Fruit fly (Drosophila melanogaster): Measurements from ENCODE around the gene wit.

Gene wit

dm6 chr3L:4026506-4026868 is 45.0 kb downstream of the wit start, which contains the start of gene Gr64a:
Gene Gr64a (plus strand): TSS chr3L:4026769.
- no peak for TF ChIP-seq CG17801 (GFP tag; optimal IDR thresholded peaks at IDR 0.05; ENCODE audit: partially characterized antibody)

DNA sequence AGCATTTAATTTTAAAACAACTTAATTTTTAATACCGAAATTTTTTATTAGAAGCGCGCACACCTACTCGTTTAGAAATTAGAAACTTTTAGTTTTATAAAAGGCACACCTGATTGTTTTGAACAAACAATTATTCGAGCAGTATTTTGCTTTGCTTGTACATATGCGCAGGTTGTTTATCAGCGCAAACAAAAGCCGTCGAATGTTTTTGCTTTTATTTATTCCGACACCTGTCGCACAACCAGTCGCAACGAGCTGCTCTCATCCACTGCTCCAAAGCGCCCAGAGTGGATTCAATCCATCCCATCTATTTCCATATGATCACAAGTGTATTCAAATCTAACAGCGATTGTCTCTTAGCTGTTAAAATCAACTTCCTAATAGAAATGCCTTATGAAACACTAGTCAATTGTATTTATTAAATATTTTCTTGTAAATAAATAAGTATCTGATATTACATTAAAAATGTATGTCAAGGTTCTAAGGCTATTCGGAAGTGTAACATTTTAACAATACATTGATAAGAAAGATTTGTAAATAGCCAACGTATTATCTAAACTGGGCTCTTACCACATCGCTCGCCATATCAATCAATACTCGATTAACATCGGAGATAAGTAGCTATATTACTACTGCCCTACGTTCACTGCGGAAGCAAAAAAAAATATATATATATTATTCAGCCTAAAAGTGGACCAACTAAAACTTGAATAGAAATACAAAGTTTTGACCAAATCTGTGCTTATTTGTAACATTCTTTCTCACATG is 45.6 kb downstream of the wit start, which contains the start of gene CG11594:
TSS of gene CG11594 (minus strand) at position 274 of the 768 bp plus-strand sequence.
- TF ChIP-seq CG17801 (GFP tag; optimal IDR thresholded peaks at IDR 0.05; ENCODE audit: partially characterized antibody), result no peak

dm6 chr3L:4024464-4024863 is 47.1 kb downstream of the wit start:
- no peak for TF ChIP-seq CG17801 (GFP tag; optimal IDR thresholded peaks at IDR 0.05; ENCODE audit: partially characterized antibody)

DNA sequence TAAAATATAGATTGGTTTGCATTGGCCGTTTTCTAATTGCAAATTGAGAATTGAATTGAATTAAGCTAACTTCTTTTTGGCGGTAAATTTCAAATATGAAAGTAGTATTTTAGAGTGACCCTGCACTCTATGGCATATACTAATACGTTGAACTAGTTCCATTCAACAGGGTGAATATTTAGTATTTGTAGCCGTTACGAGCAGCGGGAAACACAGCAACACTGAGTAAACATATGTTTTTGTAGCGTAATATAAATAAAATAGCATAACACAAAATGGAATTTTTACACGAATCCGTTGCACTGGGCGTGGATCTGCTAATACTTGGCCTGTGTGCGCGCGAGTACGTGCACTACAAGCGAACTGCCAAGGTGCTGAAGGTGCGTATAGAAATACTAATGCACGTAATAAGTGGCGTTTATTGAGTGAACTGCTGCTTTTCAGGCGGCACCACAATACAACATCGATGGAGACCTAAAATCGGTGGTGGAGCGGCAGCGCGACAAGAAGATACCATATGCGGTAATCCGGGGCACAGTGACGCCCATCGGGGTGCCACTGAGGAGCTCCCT is 50.2 kb downstream of the wit start, which contains the start of gene Mul1:
TSS of gene Mul1 (plus strand) at position 198 of the 572 bp plus-strand sequence.
- TF ChIP-seq CG17801 (GFP tag; optimal IDR thresholded peaks at IDR 0.05; ENCODE audit: partially characterized antibody), result peak; percentile 50

DNA sequence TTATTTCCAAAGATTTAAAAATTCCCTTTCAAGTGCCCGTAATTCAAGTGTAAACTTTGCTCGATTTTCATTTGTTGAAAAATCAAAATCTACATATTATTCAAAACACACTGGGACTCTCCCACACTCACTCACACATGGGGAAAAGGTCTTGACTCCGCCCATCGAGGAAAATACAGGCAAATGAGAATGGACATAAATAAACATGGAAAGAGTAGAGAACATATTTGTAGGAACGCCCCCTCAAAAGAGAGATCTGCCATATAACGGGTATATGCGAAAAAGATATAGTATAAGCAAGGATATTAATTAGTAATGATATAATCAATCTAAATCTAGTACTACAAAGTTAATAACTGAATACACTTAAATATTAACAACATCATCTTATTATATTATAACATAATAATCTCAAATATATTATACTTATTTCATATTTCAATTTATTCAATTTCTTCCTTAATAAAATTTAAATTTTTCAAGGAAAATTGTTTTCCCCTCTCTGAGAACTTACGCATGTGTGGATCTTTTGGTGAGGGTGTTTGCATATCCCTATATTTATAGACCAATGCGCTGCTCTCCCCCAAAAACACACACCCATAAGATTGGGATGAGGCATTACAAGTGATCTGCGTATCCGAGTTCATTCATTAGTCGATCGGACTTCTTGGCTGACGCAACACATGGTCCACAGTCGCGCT is 53.1 kb downstream of the wit start, which contains the start of gene FoxL1:
TSS of gene FoxL1 (plus strand) at position 651 of the 701 bp plus-strand sequence.
- no peak for TF ChIP-seq CG17801 (GFP tag; optimal IDR thresholded peaks at IDR 0.05; ENCODE audit: partially characterized antibody)

dm6 chr3L:4016754-4017153 is 54.8 kb downstream of the wit start:
- TF ChIP-seq CG17801 (GFP tag; optimal IDR thresholded peaks at IDR 0.05; ENCODE audit: partially characterized antibody), result no peak

- no peak for TF ChIP-seq CG17801 (GFP tag; optimal IDR thresholded peaks at IDR 0.05; ENCODE audit: partially characterized antibody)
Observed at dm6 chr3L:4014349-4014748, 57.2 kb downstream of the wit start.

All from ovary, adult (tissue).